Fruit fly (Drosophila melanogaster): Measurements from ENCODE around the gene CG11977.
A peak's percentile ranks its signal among the peaks of the same experiment; 100 is the strongest.

CG11977 gene

dm6 chr3R:8992928-8993579, 4.4 kb upstream of the CG11977 start, which contains the start of gene CG11975 (continued):
- TF ChIP-seq nmo (GFP tag; optimal IDR thresholded peaks at IDR 0.05) (peak; percentile 86), CG11093 (GFP tag; IDR thresholded peaks at IDR 0.05) (no peak), CG8388 (GFP tag; optimal IDR thresholded peaks at IDR 0.05) (peak; percentile 46), CG16815 (GFP tag; optimal IDR thresholded peaks at IDR 0.05) (peak; percentile 29), HLHmδ (GFP tag; optimal IDR thresholded peaks at IDR 0.05) (no peak), sima (GFP tag; optimal IDR thresholded peaks at IDR 0.05) (peak; percentile 66), CG6765 (GFP tag; optimal IDR thresholded peaks at IDR 0.05) (no peak), CG9817 (tag; optimal IDR thresholded peaks at IDR 0.05) (peak; percentile 72), CG8924 (tag; optimal IDR thresholded peaks at IDR 0.05) (peak; percentile 74), nau (GFP tag; optimal IDR thresholded peaks at IDR 0.05) (no peak), CG6683 (GFP tag; optimal IDR thresholded peaks at IDR 0.05) (peak; percentile 60), CG9609 (GFP tag; optimal IDR thresholded peaks at IDR 0.05) (peak; percentile 79), cad (GFP tag; optimal IDR thresholded peaks at IDR 0.05) (no peak), dati (GFP tag; IDR thresholded peaks at IDR 0.05) (no peak), sug (tag; optimal IDR thresholded peaks at IDR 0.05) (peak; percentile 80), vvl (GFP tag; IDR thresholded peaks at IDR 0.05) (peak; percentile 61), knrl (GFP tag; IDR thresholded peaks at IDR 0.05; ENCODE audit: partially characterized antibody) (peak; percentile 77), BEAF-32 (GFP tag; optimal IDR thresholded peaks at IDR 0.05) (peak; percentile 84), CG1603 (tag; optimal IDR thresholded peaks at IDR 0.05) (no peak), eyg (GFP tag; optimal IDR thresholded peaks at IDR 0.05) (peak; percentile 80), CG16779 (GFP tag; IDR thresholded peaks at IDR 0.05) (no peak), zen2 (GFP tag; IDR thresholded peaks at IDR 0.05; ENCODE audit: partially characterized antibody) (0 out of 3 replicates have a peak, but pooled peaks have one; percentile 26), aop (GFP tag; IDR thresholded peaks at IDR 0.05) (no peak), unpg (GFP tag; optimal IDR thresholded peaks at IDR 0.05) (no peak), CG6254 (GFP tag; optimal IDR thresholded peaks at IDR 0.05) (no peak), Neu2 (GFP tag; optimal IDR thresholded peaks at IDR 0.05; ENCODE audit: borderline replicate concordance) (peak; percentile 40), trh (GFP tag; optimal IDR thresholded peaks at IDR 0.05) (peak; percentile 67), grau (tag; optimal IDR thresholded peaks at IDR 0.05) (peak; percentile 67), CG31388 (GFP tag; optimal IDR thresholded peaks at IDR 0.05) (peak; percentile 14), Jarid2 (GFP tag; optimal IDR thresholded peaks at IDR 0.05) (peak; percentile 32), CG12659 (GFP tag; optimal IDR thresholded peaks at IDR 0.05) (peak; percentile 83), Blimp-1 (GFP tag; optimal IDR thresholded peaks at IDR 0.05) (no peak), CG1602 (GFP tag; optimal IDR thresholded peaks at IDR 0.05) (peak; percentile 73), CG13624 (GFP tag; optimal IDR thresholded peaks at IDR 0.05) (peak; percentile 93), Sin3A (optimal IDR thresholded peaks at IDR 0.05) (peak; percentile 93), CG13424 (tag; optimal IDR thresholded peaks at IDR 0.05) (peak; percentile 69), CG1832 (GFP tag; optimal IDR thresholded peaks at IDR 0.05) (no peak), Gug (GFP tag; IDR thresholded peaks at IDR 0.05) (peak; percentile 56; the same call in 1 of the 4 replicates), CG11695 (GFP tag; IDR thresholded peaks at IDR 0.05) (no peak), crol (GFP tag; IDR thresholded peaks at IDR 0.05) (no peak), HmgZ (tag; optimal IDR thresholded peaks at IDR 0.05) (peak; percentile 86), CG4282 (GFP tag; optimal IDR thresholded peaks at IDR 0.05) (peak; percentile 43), Optix (GFP tag; IDR thresholded peaks at IDR 0.05) (peak; percentile 40; the same call in 1 of the 3 replicates), mam (GFP tag; optimal IDR thresholded peaks at IDR 0.05) (peak; percentile 90), HmgD (GFP tag; optimal IDR thresholded peaks at IDR 0.05) (peak; percentile 91), CG8290 (GFP tag; optimal IDR thresholded peaks at IDR 0.05) (peak; percentile 84), CG8290 (tag; optimal IDR thresholded peaks at IDR 0.05) (peak in 1 of 2 experiments; percentile 2), C15 (GFP tag; IDR thresholded peaks at IDR 0.05) (0 out of 3 replicates have a peak, but pooled peaks have one; percentile 17), da (GFP tag; optimal IDR thresholded peaks at IDR 0.05) (peak; percentile 50), CG2889 (GFP tag; IDR thresholded peaks at IDR 0.05) (0 out of 3 replicates have a peak, but pooled peaks have one; percentile 37)
